Worm (Caenorhabditis elegans) whole organism, young adult: ENCODE results near the gene C31E10.5.

Experiments
- B0019.2 ChIP-seq: fragments of 200-800 bp; sonication (Bioruptor generic); conservative IDR thresholded peaks from 2 replicates; pipeline ENCODE4 v1.3.6; 2022; ENCODE audit warnings: missing genetic modification reagents, missing genetic modification characterization, missing compliant biosample characterization
- chd-7 ChIP-seq: sonication (generic microtip); optimal IDR thresholded peaks from 2 replicates; lab custom pipeline; 2016; ENCODE audit warnings: mild to moderate bottlenecking, missing genetic modification characterization, moderate library complexity, missing compliant biosample characterization
- ekl-4 ChIP-seq: fragments of 200-800 bp; sonication (Bioruptor generic); IDR thresholded peaks from 2 replicates; pipeline ENCODE4 v1.3.6; 2022; ENCODE audit warnings: missing genetic modification reagents, missing genetic modification characterization, missing compliant biosample characterization
- lin-54 ChIP-seq: fragments of 200-800 bp; sonication (Bioruptor generic); optimal IDR thresholded peaks from 2 replicates; lab custom pipeline; 2018; ENCODE audit warnings: mild to moderate bottlenecking, missing genetic modification characterization, missing compliant biosample characterization
- nhr-179 ChIP-seq: sonication (generic microtip); optimal IDR thresholded peaks from 2 replicates; lab custom pipeline; 2016; ENCODE audit warnings: mild to moderate bottlenecking, missing genetic modification characterization, missing compliant biosample characterization
- snpc-1.3 ChIP-seq: sonication (generic microtip); optimal IDR thresholded peaks from 2 replicates; lab custom pipeline; 2017; ENCODE audit warnings: missing genetic modification characterization, mild to moderate bottlenecking, missing compliant biosample characterization, antibody characterized with exemption, moderate library complexity, missing genotype, missing genetic modification reagents; ENCODE audit not compliant: insufficient read depth
- snpc-4 ChIP-seq, 5 experiments: fragments of 150-350 bp in 1 of 5; sonication (generic microtip) in 4 of 5; optimal IDR thresholded peaks; 2 replicates each; lab custom pipeline; 2014 to 2018; ENCODE audit warnings: missing genetic modification characterization in 5 of 5, missing biosample characterization in 3 of 5, antibody characterized with exemption in 2 of 5, mild to moderate bottlenecking in 2 of 5, missing compliant biosample characterization in 2 of 5, missing genotype in 2 of 5, moderate library complexity in 2 of 5, missing genetic modification reagents in 1 of 5
- unc-62 ChIP-seq: fragments of 150-350 bp; optimal IDR thresholded peaks from 2 replicates; lab custom pipeline; 2014; ENCODE audit warnings: missing biosample characterization, missing genetic modification reagents, missing genetic modification characterization

- TF ChIP-seq unc-62 (GFP tag; lab: Kevin White, UChicago) (no peak), snpc-4 (GFP tag; optimal IDR thresholded peaks at IDR 0.05; lab: Kevin White, UChicago) (no peak), snpc-4 (tag; optimal IDR thresholded peaks at IDR 0.05; lab: Kevin White, UChicago) (no peak), B0019.2 (GFP tag; lab: Robert Waterston, UW) (no peak), ekl-4 (GFP tag; lab: Robert Waterston, UW) (no peak), snpc-1.3 (tag; lab: Kevin White, UChicago) (no peak), chd-7 (tag; lab: Kevin White, UChicago) (no peak), nhr-179 (tag; lab: Kevin White, UChicago) (no peak), lin-54 (GFP tag; lab: Kevin White, UChicago) (no peak)
Measured at ce11 chrX:14030524-14030923, 34.9 kb upstream of the C31E10.5 start.
